Worm (Caenorhabditis elegans): ENCODE data around the gene srj-27.

DNA sequence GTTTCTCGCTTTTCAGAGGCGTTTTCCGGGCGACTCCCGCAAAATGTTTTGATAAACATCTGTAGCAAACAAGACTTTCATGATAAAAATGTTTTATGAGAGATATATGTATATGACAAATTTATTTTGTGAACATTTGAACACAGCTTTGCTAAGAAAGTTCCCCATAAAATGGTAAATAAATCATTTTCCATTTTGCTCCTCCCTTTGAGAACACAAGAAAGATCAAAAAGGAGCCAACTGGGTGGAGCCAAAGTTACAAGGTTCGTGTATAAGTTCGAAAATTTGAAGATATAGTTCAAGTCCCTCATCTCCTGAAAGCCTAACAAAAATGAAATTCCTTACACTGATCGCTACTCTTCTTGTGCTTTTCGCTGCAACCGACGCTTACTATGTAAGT, 36.9 kb downstream of the srj-27 start, which contains the start of gene C01G10.17:
- TF ChIP-seq nhr-28 (tag; optimal IDR thresholded peaks at IDR 0.05) (no peak), unc-130 (tag; optimal IDR thresholded peaks at IDR 0.05) (no peak), lin-35 (GFP tag; optimal IDR thresholded peaks at IDR 0.05) (no peak), nhr-11 (tag; optimal IDR thresholded peaks at IDR 0.05) (no peak)

Data from whole organism, L1 larva.